Worm (Caenorhabditis elegans): ENCODE measurements around the gene arl-8.

- TF ChIP-seq ceh-31 (tag; optimal IDR thresholded peaks at IDR 0.05) (no peak), ets-4 (tag; optimal IDR thresholded peaks at IDR 0.05) (no peak), pqm-1 (tag; optimal IDR thresholded peaks at IDR 0.05) (no peak), ahr-1 (tag; optimal IDR thresholded peaks at IDR 0.05) (no peak), fkh-6 (tag; optimal IDR thresholded peaks at IDR 0.05) (no peak), K09A11.1 (tag; optimal IDR thresholded peaks at IDR 0.05; ENCODE audit: insufficient read depth) (no peak), ama-1 (optimal IDR thresholded peaks at IDR 0.05) (no peak), fkh-10 (GFP tag; optimal IDR thresholded peaks at IDR 0.05) (no peak), hlh-13 (GFP tag; optimal IDR thresholded peaks at IDR 0.05) (no peak), ceh-18 (tag; optimal IDR thresholded peaks at IDR 0.05) (no peak), pat-9 (tag; optimal IDR thresholded peaks at IDR 0.05) (no peak)
Measured at ce11 chrIV:14760845-14761244, 37.1 kb upstream of the arl-8 start, which contains the start of gene ptp-5.2.

All from whole organism, late embryonic.